Worm (Caenorhabditis elegans): ENCODE results near the gene lact-4.

DNA sequence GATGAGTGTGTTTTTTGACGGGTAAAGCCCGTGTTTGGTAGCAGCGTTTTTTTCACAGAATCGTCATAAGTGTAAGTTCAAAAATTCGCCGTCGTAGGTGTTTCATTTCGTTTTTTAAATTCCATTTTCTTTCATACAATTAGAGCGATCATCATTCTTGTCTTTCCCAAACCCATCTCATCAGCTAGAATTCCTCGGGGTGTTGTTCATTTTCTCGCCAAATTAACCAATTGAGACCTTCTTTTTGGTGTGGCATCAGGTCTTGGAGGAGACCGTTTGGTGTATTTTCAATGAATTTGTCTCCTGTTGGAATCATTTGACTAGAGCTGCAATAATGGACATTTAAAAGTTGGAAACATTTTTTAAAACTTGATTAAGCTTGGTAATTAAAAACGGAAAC lies 7.4 kb downstream of the lact-4 start:
- TF ChIP-seq ceh-91 (GFP tag; IDR thresholded peaks at IDR 0.05) (no peak), ztf-6 (GFP tag; IDR thresholded peaks at IDR 0.05) (no peak)

Measured in whole organism, young adult.